Fruit fly (Drosophila melanogaster): ENCODE results near the gene CG4496.

Gene CG4496

DNA sequence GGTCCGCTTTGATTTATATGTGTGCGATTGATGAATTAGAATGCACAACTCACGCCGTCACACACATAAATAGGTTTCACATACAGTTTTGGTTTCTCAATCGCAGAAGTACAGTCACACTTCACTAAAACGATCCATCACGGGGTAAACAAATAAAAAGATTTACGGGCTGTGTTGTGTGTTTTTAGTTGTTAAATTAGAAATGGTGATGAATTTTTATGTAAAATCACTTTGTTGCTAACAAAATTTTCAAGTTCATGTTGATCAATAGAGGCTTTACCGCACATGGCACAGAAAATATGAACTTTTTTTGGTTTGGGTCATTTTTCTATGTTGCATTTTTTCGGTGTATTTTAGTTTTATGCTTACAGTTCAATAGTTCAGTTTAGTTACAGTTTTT is 40.9 kb downstream of the CG4496 start:
- TF ChIP-seq CG34422 (GFP tag; IDR thresholded peaks at IDR 0.05) (0 out of 3 replicates have a peak, but pooled peaks have one; percentile 50), Hsf (GFP tag; optimal IDR thresholded peaks at IDR 0.05) (peak; percentile 44), vvl (GFP tag; IDR thresholded peaks at IDR 0.05) (peak; percentile 35; the same call in 1 of the 2 replicates), tin (GFP tag; optimal IDR thresholded peaks at IDR 0.05) (peak; percentile 14), tio (GFP tag; optimal IDR thresholded peaks at IDR 0.05) (no peak), Drgx (GFP tag; IDR thresholded peaks at IDR 0.05) (0 out of 2 replicates have a peak, but pooled peaks have one; percentile 19), MESR4 (GFP tag; optimal IDR thresholded peaks at IDR 0.05) (no peak), hkb (optimal IDR thresholded peaks at IDR 0.05) (no peak), hkb (GFP tag; IDR thresholded peaks at IDR 0.05) (peak; percentile 61), Ssrp (tag; optimal IDR thresholded peaks at IDR 0.05) (peak; percentile 48), Jarid2 (GFP tag; optimal IDR thresholded peaks at IDR 0.05) (no peak), CG14050 (GFP tag; IDR thresholded peaks at IDR 0.05) (peak; percentile 45; the same call in 1 of the 3 replicates), CG7839 (tag; optimal IDR thresholded peaks at IDR 0.05) (peak; percentile 41), Med (GFP tag) (peak; percentile 65), Hr51 (GFP tag; optimal IDR thresholded peaks at IDR 0.05) (peak in 1 of 2 experiments; percentile 62), sc (optimal IDR thresholded peaks at IDR 0.05) (no peak), sc (GFP tag; optimal IDR thresholded peaks at IDR 0.05) (peak; percentile 4), CG18619 (GFP tag; optimal IDR thresholded peaks at IDR 0.05) (no peak), BEAF-32 (GFP tag; optimal IDR thresholded peaks at IDR 0.05) (no peak), CG14014 (GFP tag; IDR thresholded peaks at IDR 0.05) (no peak), knrl (GFP tag; IDR thresholded peaks at IDR 0.05; ENCODE audit: partially characterized antibody) (no peak), CG12769 (tag; optimal IDR thresholded peaks at IDR 0.05) (peak; percentile 31), dmrt99B (tag; optimal IDR thresholded peaks at IDR 0.05) (peak; percentile 59), CG15269 (tag; optimal IDR thresholded peaks at IDR 0.05) (peak; percentile 59), Myb (GFP tag; optimal IDR thresholded peaks at IDR 0.05) (no peak), CG1602 (GFP tag; optimal IDR thresholded peaks at IDR 0.05) (peak; percentile 17), Trl (optimal IDR thresholded peaks at IDR 0.05) (no peak), Trl (GFP tag; optimal IDR thresholded peaks at IDR 0.05) (peak; percentile 19), CG10267 (tag; optimal IDR thresholded peaks at IDR 0.05) (peak; percentile 2), Mes4 (GFP tag; optimal IDR thresholded peaks at IDR 0.05) (peak; percentile 19), wek (GFP tag; optimal IDR thresholded peaks at IDR 0.05) (no peak), unpg (GFP tag; optimal IDR thresholded peaks at IDR 0.05) (peak; percentile 52), Abd-B (GFP tag; optimal IDR thresholded peaks at IDR 0.05) (peak; percentile 15), ranshi (GFP tag; IDR thresholded peaks at IDR 0.05) (peak; percentile 39; the same call in 1 of the 2 replicates), shn (GFP tag; optimal IDR thresholded peaks at IDR 0.05) (peak; percentile 22), lab (GFP tag; optimal IDR thresholded peaks at IDR 0.05) (peak; percentile 12), bsh (GFP tag; optimal IDR thresholded peaks at IDR 0.05) (peak in 1 of 2 experiments; percentile 63), HLH3B (GFP tag; IDR thresholded peaks at IDR 0.05) (peak; percentile 52; the same call in 1 of the 2 replicates), CG13424 (tag; optimal IDR thresholded peaks at IDR 0.05) (peak; percentile 55), CG6689 (GFP tag; IDR thresholded peaks at IDR 0.05) (peak; percentile 44; the same call in 1 of the 2 replicates), E2f2 (GFP tag; IDR thresholded peaks at IDR 0.05) (peak; percentile 34; the same call in 1 of the 2 replicates), Xrp1 (GFP tag; IDR thresholded peaks at IDR 0.05) (peak; percentile 45; the same call in 1 of the 2 replicates), ttk (GFP tag; IDR thresholded peaks at IDR 0.05) (peak; percentile 46; the same call in 1 of the 2 replicates), CG31441 (GFP tag; IDR thresholded peaks at IDR 0.05) (peak; percentile 45; the same call in 1 of the 2 replicates), phol (tag; optimal IDR thresholded peaks at IDR 0.05) (peak; percentile 59), CG17829 (tag; optimal IDR thresholded peaks at IDR 0.05) (peak; percentile 23), CG18262 (tag; optimal IDR thresholded peaks at IDR 0.05) (peak; percentile 40), so (GFP tag; IDR thresholded peaks at IDR 0.05) (0 out of 3 replicates have a peak, but pooled peaks have one; percentile 32), CG3281 (GFP tag; optimal IDR thresholded peaks at IDR 0.05) (no peak), sna (GFP tag; IDR thresholded peaks at IDR 0.05; ENCODE audit: partially characterized antibody) (no peak)

Measured in whole organism, embryonic.